Fruit fly (Drosophila melanogaster): ENCODE data around the gene Es2.

The Es2 gene

DNA sequence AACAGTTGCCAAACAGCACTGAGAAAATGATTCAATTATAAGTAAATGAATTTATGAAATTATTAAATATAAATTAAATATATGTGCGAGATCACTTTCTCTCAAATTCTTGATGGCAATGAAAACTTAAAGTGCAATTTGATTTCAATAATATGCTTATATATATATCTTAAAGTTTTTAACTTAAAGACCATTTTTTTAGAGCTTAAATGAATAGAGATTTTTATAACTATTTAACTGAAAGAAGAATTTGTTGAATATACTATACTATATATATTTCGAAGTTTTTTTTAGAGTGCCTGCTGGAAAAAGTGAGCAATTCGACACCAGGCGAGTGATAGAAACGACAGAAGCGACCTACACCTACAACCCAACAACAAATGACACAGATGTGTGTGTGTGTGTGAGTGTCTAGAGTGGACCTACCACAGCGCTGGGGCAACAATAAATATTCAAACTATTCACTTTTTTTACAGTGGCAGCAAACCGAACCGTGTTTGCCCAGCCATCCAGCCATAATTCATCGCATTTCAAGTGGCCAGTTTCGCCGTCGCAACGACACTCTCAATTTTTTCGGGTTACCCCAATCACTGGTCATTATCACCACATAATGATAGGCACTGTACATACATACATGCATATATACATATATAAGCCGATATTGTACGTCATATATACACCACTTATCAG is 16.3 kb upstream of the Es2 start (continued):
- TF ChIP-seq CG10543 (GFP tag; optimal IDR thresholded peaks at IDR 0.05) (peak; percentile 54), CG15696 (tag; optimal IDR thresholded peaks at IDR 0.05) (peak; percentile 90), peb (GFP tag; IDR thresholded peaks at IDR 0.05) (no peak), CG4854 (GFP tag; optimal IDR thresholded peaks at IDR 0.05) (no peak), fd64A (GFP tag; optimal IDR thresholded peaks at IDR 0.05) (no peak), Jarid2 (GFP tag; optimal IDR thresholded peaks at IDR 0.05) (no peak), sisA (GFP tag; IDR thresholded peaks at IDR 0.05) (peak; percentile 23; the same call in 1 of the 2 replicates), crp (GFP tag; optimal IDR thresholded peaks at IDR 0.05) (no peak), lab (GFP tag; optimal IDR thresholded peaks at IDR 0.05) (peak; percentile 61), sob (GFP tag; IDR thresholded peaks at IDR 0.05) (no peak), CG6254 (GFP tag; optimal IDR thresholded peaks at IDR 0.05) (peak; percentile 25), gem (tag; optimal IDR thresholded peaks at IDR 0.05) (peak; percentile 89), slp2 (GFP tag; optimal IDR thresholded peaks at IDR 0.05) (no peak), Atf-2 (GFP tag; optimal IDR thresholded peaks at IDR 0.05) (no peak), rib (GFP tag; IDR thresholded peaks at IDR 0.05) (no peak), NC2β (GFP tag; optimal IDR thresholded peaks at IDR 0.05) (no peak), dimm (GFP tag; IDR thresholded peaks at IDR 0.05) (no peak), CG9876 (GFP tag; optimal IDR thresholded peaks at IDR 0.05) (no peak), Hsf (GFP tag; optimal IDR thresholded peaks at IDR 0.05) (no peak), B-H2 (GFP tag; optimal IDR thresholded peaks at IDR 0.05) (no peak), CG11504 (tag; optimal IDR thresholded peaks at IDR 0.05) (peak; percentile 72), BtbVII (GFP tag; optimal IDR thresholded peaks at IDR 0.05) (peak; percentile 11), shn (GFP tag; optimal IDR thresholded peaks at IDR 0.05) (no peak), jumu (GFP tag; optimal IDR thresholded peaks at IDR 0.05) (no peak), nerfin-2 (GFP tag; IDR thresholded peaks at IDR 0.05; ENCODE audit: partially characterized antibody) (no peak), CG11695 (GFP tag; IDR thresholded peaks at IDR 0.05) (0 out of 3 replicates have a peak, but pooled peaks have one; percentile 57), Deaf1 (tag; optimal IDR thresholded peaks at IDR 0.05) (peak; percentile 26), HmgZ (tag; optimal IDR thresholded peaks at IDR 0.05) (peak; percentile 33), z (GFP tag; IDR thresholded peaks at IDR 0.05) (no peak), CG18764 (GFP tag; optimal IDR thresholded peaks at IDR 0.05) (no peak), CG2712 (tag; optimal IDR thresholded peaks at IDR 0.05) (peak; percentile 91), dmrt11E (tag; optimal IDR thresholded peaks at IDR 0.05) (peak; percentile 92), NFAT (GFP tag; IDR thresholded peaks at IDR 0.05) (no peak), CG31365 (tag; optimal IDR thresholded peaks at IDR 0.05) (no peak), CTCF (GFP tag; optimal IDR thresholded peaks at IDR 0.05) (no peak), Ada2b (GFP tag; IDR thresholded peaks at IDR 0.05) (no peak), usp (GFP tag; optimal IDR thresholded peaks at IDR 0.05) (no peak), btn (GFP tag; optimal IDR thresholded peaks at IDR 0.05) (no peak), vfl (GFP tag; optimal IDR thresholded peaks at IDR 0.05) (no peak), fd96Cb (tag; optimal IDR thresholded peaks at IDR 0.05) (peak; percentile 72), Side (GFP tag; optimal IDR thresholded peaks at IDR 0.05) (no peak), disco-r (GFP tag; optimal IDR thresholded peaks at IDR 0.05) (no peak), exex (tag; optimal IDR thresholded peaks at IDR 0.05) (peak; percentile 84), Rx (GFP tag; IDR thresholded peaks at IDR 0.05) (no peak), CG12391 (tag; optimal IDR thresholded peaks at IDR 0.05) (peak; percentile 83), Fer1 (GFP tag; optimal IDR thresholded peaks at IDR 0.05) (no peak), ttk (GFP tag; IDR thresholded peaks at IDR 0.05) (no peak), org-1 (GFP tag; optimal IDR thresholded peaks at IDR 0.05) (peak; percentile 7), tll (GFP tag; optimal IDR thresholded peaks at IDR 0.05) (no peak), pita (GFP tag; optimal IDR thresholded peaks at IDR 0.05) (no peak), CG4707 (GFP tag; optimal IDR thresholded peaks at IDR 0.05) (no peak)
